Worm (Caenorhabditis elegans) whole organism, L3 larva: Measurements from ENCODE around the gene F35F10.14.

Source experiments
- R02D3.7 ChIP-seq: fragments of 150-350 bp; optimal IDR thresholded peaks from 2 replicates; lab custom pipeline; 2014; ENCODE audit warnings: missing biosample characterization, missing genetic modification characterization
- ZK546.5 ChIP-seq: sonication (generic microtip); optimal IDR thresholded peaks from 2 replicates; lab custom pipeline; 2017; ENCODE audit warnings: missing biosample characterization, missing genetic modification characterization
- ama-1 ChIP-seq: fragments of 150-350 bp; optimal IDR thresholded peaks from 2 replicates; lab custom pipeline; 2018
- ceh-16 ChIP-seq: sonication (generic microtip); optimal IDR thresholded peaks from 2 replicates; lab custom pipeline; 2017; ENCODE audit warnings: missing biosample characterization, missing genetic modification characterization
- ceh-28 ChIP-seq: fragments of 150-350 bp; optimal IDR thresholded peaks from 2 replicates; lab custom pipeline; 2014; ENCODE audit warnings: missing biosample characterization, missing genetic modification reagents, missing genetic modification characterization
- ceh-82 ChIP-seq: fragments of 150-350 bp; optimal IDR thresholded peaks from 2 replicates; lab custom pipeline; 2014; ENCODE audit warnings: missing biosample characterization, missing genetic modification characterization
- daf-12 ChIP-seq: fragments of 150-350 bp; optimal IDR thresholded peaks from 2 replicates; lab custom pipeline; 2014; ENCODE audit warnings: missing biosample characterization, missing genetic modification reagents, missing genetic modification characterization
- egl-27 ChIP-seq: sonication (generic microtip); optimal IDR thresholded peaks from 4 replicates; lab custom pipeline; 2017; ENCODE audit warnings: missing biosample characterization, missing genetic modification reagents, missing genetic modification characterization
- egl-5 ChIP-seq: fragments of 150-350 bp; optimal IDR thresholded peaks from 2 replicates; lab custom pipeline; 2017; ENCODE audit warnings: missing biosample characterization, missing genetic modification reagents, missing genetic modification characterization, inconsistent platforms
- elt-3 ChIP-seq, 3 experiments: fragments of 150-350 bp in 1 of 3; sonication (generic microtip) in 2 of 3; optimal IDR thresholded peaks; 2 replicates in 2 of 3; 4 replicates in 1 of 3; lab custom pipeline; 2014 to 2017; ENCODE audit warnings: missing biosample characterization in 3 of 3, missing genetic modification characterization in 3 of 3
- eor-1 ChIP-seq, 2 experiments: fragments of 150-350 bp; optimal IDR thresholded peaks; 2 replicates each; lab custom pipeline; 2014 to 2018; ENCODE audit warnings: missing biosample characterization in 2 of 2, missing genetic modification characterization in 2 of 2
- fkh-2 ChIP-seq: fragments of 150-350 bp; optimal IDR thresholded peaks from 2 replicates; lab custom pipeline; 2014; ENCODE audit warnings: missing biosample characterization, missing genetic modification reagents, missing genetic modification characterization
- fos-1 ChIP-seq: fragments of 150-350 bp; optimal IDR thresholded peaks from 2 replicates; lab custom pipeline; 2014; ENCODE audit warnings: missing biosample characterization, missing genetic modification characterization
- hmg-11 ChIP-seq: sonication (generic microtip); optimal IDR thresholded peaks from 2 replicates; lab custom pipeline; 2016; ENCODE audit warnings: missing genetic modification characterization, missing compliant biosample characterization
- jun-1 ChIP-seq: fragments of 150-350 bp; optimal IDR thresholded peaks from 2 replicates; lab custom pipeline; 2014; ENCODE audit warnings: missing biosample characterization, missing genetic modification reagents, missing genetic modification characterization
- lin-39 ChIP-seq: fragments of 150-350 bp; optimal IDR thresholded peaks from 2 replicates; lab custom pipeline; 2018; ENCODE audit warnings: missing biosample characterization, missing genetic modification reagents, missing genetic modification characterization
- lsy-12 ChIP-seq: sonication (generic microtip); optimal IDR thresholded peaks from 2 replicates; lab custom pipeline; 2016; ENCODE audit warnings: mild to moderate bottlenecking, missing genetic modification characterization, missing compliant biosample characterization
- mdl-1 ChIP-seq: fragments of 150-350 bp; optimal IDR thresholded peaks from 2 replicates; lab custom pipeline; 2014; ENCODE audit warnings: missing biosample characterization, missing genetic modification characterization
- mml-1 ChIP-seq: fragments of 150-350 bp; sonication (generic microtip); optimal IDR thresholded peaks from 3 replicates; lab custom pipeline; 2014; ENCODE audit warnings: missing biosample characterization, missing genetic modification characterization
- nfya-1 ChIP-seq: sonication (generic microtip); optimal IDR thresholded peaks from 2 replicates; lab custom pipeline; 2017; ENCODE audit warnings: missing genetic modification characterization, mild to moderate bottlenecking, missing compliant biosample characterization, antibody characterized with exemption, moderate library complexity; ENCODE audit not compliant: insufficient read depth
- nhr-11 ChIP-seq: fragments of 150-350 bp; optimal IDR thresholded peaks from 2 replicates; lab custom pipeline; 2014; ENCODE audit warnings: missing biosample characterization, missing genetic modification characterization
- nhr-12 ChIP-seq: fragments of 150-350 bp; optimal IDR thresholded peaks from 2 replicates; lab custom pipeline; 2014; ENCODE audit warnings: missing biosample characterization, missing genetic modification characterization
- nhr-23 ChIP-seq: fragments of 150-350 bp; optimal IDR thresholded peaks from 2 replicates; lab custom pipeline; 2014; ENCODE audit warnings: missing biosample characterization, missing genetic modification reagents, missing genetic modification characterization
- nhr-25 ChIP-seq: sonication (generic microtip); optimal IDR thresholded peaks from 2 replicates; lab custom pipeline; 2017; ENCODE audit warnings: missing biosample characterization, missing genetic modification characterization
- nhr-28 ChIP-seq: fragments of 150-350 bp; optimal IDR thresholded peaks from 2 replicates; lab custom pipeline; 2014; ENCODE audit warnings: missing biosample characterization, missing genetic modification characterization
- nhr-43 ChIP-seq: sonication (generic microtip); optimal IDR thresholded peaks from 2 replicates; lab custom pipeline; 2016; ENCODE audit warnings: mild to moderate bottlenecking, missing genetic modification characterization, missing compliant biosample characterization; ENCODE audit not compliant: poor library complexity, severe bottlenecking
- nhr-67 ChIP-seq: fragments of 150-350 bp; optimal IDR thresholded peaks from 2 replicates; lab custom pipeline; 2014; ENCODE audit warnings: missing biosample characterization, missing genetic modification characterization
- nhr-76 ChIP-seq: fragments of 150-350 bp; sonication (generic microtip); optimal IDR thresholded peaks from 5 replicates; lab custom pipeline; 2014; ENCODE audit warnings: missing biosample characterization, missing genetic modification characterization
- pha-4 ChIP-seq: fragments of 150-350 bp; optimal IDR thresholded peaks from 2 replicates; lab custom pipeline; 2014; ENCODE audit warnings: missing biosample characterization, missing genetic modification reagents, missing genetic modification characterization
- skn-1 ChIP-seq: fragments of 150-350 bp; optimal IDR thresholded peaks from 2 replicates; lab custom pipeline; 2014; ENCODE audit warnings: missing biosample characterization, missing genetic modification characterization
- snpc-4 ChIP-seq: fragments of 150-350 bp; optimal IDR thresholded peaks from 2 replicates; lab custom pipeline; 2014; ENCODE audit warnings: missing biosample characterization, missing genetic modification characterization
- tbx-2 ChIP-seq: sonication (generic microtip); optimal IDR thresholded peaks from 2 replicates; lab custom pipeline; 2016; ENCODE audit warnings: mild to moderate bottlenecking, missing genetic modification characterization, missing compliant biosample characterization
- unc-39 ChIP-seq: sonication (generic microtip); optimal IDR thresholded peaks from 4 replicates; lab custom pipeline; 2017; ENCODE audit warnings: missing biosample characterization, missing genetic modification characterization
- unc-62 ChIP-seq: fragments of 150-350 bp; sonication (generic microtip); optimal IDR thresholded peaks from 4 replicates; lab custom pipeline; 2014; ENCODE audit warnings: missing biosample characterization, missing genetic modification reagents, missing genetic modification characterization
- zag-1 ChIP-seq: fragments of 150-350 bp; optimal IDR thresholded peaks from 2 replicates; lab custom pipeline; 2014; ENCODE audit warnings: missing biosample characterization, missing genetic modification characterization
- ztf-11 ChIP-seq: fragments of 150-350 bp; optimal IDR thresholded peaks from 2 replicates; lab custom pipeline; 2014; ENCODE audit warnings: missing biosample characterization, missing genetic modification characterization
- ztf-4 ChIP-seq: fragments of 150-350 bp; optimal IDR thresholded peaks from 2 replicates; lab custom pipeline; 2014; ENCODE audit warnings: missing biosample characterization, missing genetic modification characterization

F35F10.14 gene

DNA sequence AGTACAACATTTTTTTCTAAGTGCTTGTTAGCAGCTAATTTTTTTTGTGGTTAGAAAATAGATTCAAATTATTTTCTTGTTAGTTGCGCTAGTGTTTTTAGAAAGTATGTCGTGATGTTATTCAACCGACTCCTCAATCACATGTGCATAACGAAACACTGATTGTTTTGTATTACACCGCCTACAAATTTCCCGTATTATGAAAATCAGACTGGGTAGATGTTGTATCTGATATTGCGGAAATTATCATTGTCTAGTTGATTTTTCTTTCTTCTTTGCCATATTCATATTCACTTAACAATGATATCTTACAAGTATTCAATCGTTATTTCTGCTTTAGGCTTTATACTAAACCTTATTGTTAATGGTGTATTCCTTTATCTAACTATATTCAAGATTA, 31.4 kb upstream of the F35F10.14 start, which contains the start of gene str-63:
Gene str-63 (plus strand): TSS at position 301 of the 400 bp plus-strand sequence.
- TF ChIP-seq egl-27 (tag; lab: Kevin White, UChicago) (no peak), ceh-28 (tag; lab: Kevin White, UChicago) (no peak), ztf-4 (no peak), unc-62 (GFP tag; lab: Kevin White, UChicago) (no peak), nhr-12 (tag; lab: Kevin White, UChicago) (no peak), daf-12 (no peak), hmg-11 (tag; lab: Kevin White, UChicago) (no peak), fkh-2 (tag; lab: Kevin White, UChicago) (no peak), jun-1 (tag; lab: Kevin White, UChicago) (no peak), tbx-2 (tag; lab: Kevin White, UChicago) (no peak), snpc-4 (tag; lab: Kevin White, UChicago) (no peak), fos-1 (tag; lab: Kevin White, UChicago) (no peak), unc-39 (no peak), nhr-43 (tag; lab: Kevin White, UChicago) (no peak), zag-1 (tag; lab: Kevin White, UChicago) (no peak), R02D3.7 (tag; lab: Kevin White, UChicago) (no peak), nhr-11 (tag; lab: Kevin White, UChicago) (no peak)

- no peak for TF ChIP-seq mdl-1 (tag; lab: Kevin White, UChicago)
- no peak for TF ChIP-seq ceh-16
- no peak for TF ChIP-seq ama-1 (lab: Kevin White, UChicago)
- TF ChIP-seq lin-39 (tag; lab: Kevin White, UChicago): no peak
- no peak for TF ChIP-seq nhr-11 (tag; lab: Kevin White, UChicago)
- no peak for TF ChIP-seq nfya-1 (tag; lab: Kevin White, UChicago)
- no peak for TF ChIP-seq lsy-12
- no peak for TF ChIP-seq mml-1
- TF ChIP-seq ztf-11: no peak
- TF ChIP-seq ZK546.5: no peak
- no peak for TF ChIP-seq pha-4 (tag; lab: Kevin White, UChicago)
- no peak for TF ChIP-seq ztf-4
- TF ChIP-seq ceh-82 (tag; lab: Kevin White, UChicago): no peak
- TF ChIP-seq fkh-2 (tag; lab: Kevin White, UChicago): no peak
Observed at ce11 chrV:3349877-3350276, 30.0 kb upstream of the F35F10.14 start, which contains the start of gene C17B7.15. Gene C17B7.15 (plus strand): TSS chrV:3350177.

DNA sequence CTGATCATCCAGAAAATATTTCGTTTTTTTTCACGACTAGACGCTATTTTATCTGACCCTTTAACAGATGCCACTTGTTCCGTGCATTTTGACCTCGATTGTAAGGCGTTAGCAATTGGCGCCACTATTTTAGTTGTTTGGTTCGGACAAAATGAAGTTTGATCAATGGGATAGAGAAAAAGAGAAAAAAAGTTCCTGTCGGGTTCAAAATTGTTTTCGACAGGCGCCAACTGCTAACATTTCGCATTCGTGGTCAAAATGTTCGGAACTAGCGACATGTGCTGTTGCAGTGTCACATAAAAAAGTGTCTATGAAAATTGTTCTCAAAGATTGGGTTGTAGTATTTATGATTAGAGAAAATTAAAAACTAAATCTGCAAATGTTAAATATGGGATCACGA, 27.6 kb upstream of the F35F10.14 start:
- no peak for TF ChIP-seq nhr-28 (tag; lab: Kevin White, UChicago)
- TF ChIP-seq, all 47 proteins: peak for 0

DNA sequence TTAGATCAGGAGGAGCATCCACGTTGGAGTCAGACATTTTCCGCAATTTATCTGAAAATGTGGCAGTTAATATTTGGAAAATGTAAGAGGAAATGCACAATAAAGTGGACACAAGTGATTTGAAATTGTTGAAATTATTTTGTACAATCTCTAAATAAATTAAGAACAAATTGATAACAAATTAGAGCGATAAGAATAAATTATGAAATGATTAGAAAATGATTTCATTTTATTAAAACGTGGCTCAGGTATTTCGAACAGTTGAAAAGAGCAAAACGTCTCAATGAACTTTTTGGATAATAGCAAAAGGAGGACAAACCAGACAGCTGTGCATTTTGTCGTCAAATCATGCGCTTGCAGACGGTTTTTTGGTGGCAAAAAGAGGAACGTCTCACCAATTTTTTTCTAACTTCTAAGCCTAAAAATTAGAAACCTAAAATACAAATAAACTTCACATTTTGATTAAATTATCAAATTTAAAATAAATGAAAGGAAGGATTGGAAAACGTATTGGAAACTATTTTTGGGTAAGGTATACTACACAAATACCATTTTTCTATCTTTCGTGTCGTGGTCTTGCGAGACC, 26.6 kb upstream of the F35F10.14 start, which contains the start of gene fbxa-65:
Gene fbxa-65 (minus strand): TSS at position 51 of the 586 bp plus-strand sequence.
- TF ChIP-seq nhr-28 (tag; lab: Kevin White, UChicago) (no peak), ceh-16 (no peak)

DNA sequence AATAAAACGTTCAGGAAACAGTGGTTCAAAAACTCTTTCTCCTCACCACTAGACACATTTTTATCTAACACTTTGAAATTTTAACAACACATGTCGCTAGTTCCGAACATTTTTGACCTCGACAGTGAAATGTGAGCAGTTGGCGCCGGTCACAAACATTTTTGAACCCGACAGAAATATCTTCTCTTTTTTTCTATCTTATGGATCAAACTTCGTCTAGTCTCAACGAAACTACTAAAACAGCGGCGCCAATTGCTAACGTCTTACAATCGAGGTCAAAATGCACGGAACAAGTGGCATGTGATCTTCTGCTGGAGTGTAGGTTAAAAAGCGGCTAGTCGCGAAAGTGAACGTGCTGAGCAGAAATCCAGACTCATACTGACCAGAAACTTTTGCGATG, 24.1 kb upstream of the F35F10.14 start:
- TF ChIP-seq nhr-12 (tag; lab: Kevin White, UChicago) (no peak), ZK546.5 (no peak), eor-1 (tag; optimal IDR thresholded peaks at IDR 0.05; lab: Kevin White, UChicago) (no peak), fkh-2 (tag; lab: Kevin White, UChicago) (no peak), nhr-23 (tag; lab: Kevin White, UChicago) (no peak)

ce11 chrV:3342504-3342903, 22.6 kb upstream of the F35F10.14 start, which contains the start of gene C17B7.3:
Gene C17B7.3 (plus strand): TSS chrV:3342804.
- TF ChIP-seq elt-3 (tag; optimal IDR thresholded peaks at IDR 0.05; lab: Kevin White, UChicago): no peak
- TF ChIP-seq skn-1: no peak
- TF ChIP-seq egl-5 (tag; lab: Kevin White, UChicago): no peak
- TF ChIP-seq egl-27 (tag; lab: Kevin White, UChicago): no peak
- TF ChIP-seq nhr-23 (tag; lab: Kevin White, UChicago): no peak
- no peak for TF ChIP-seq nhr-25 (tag; lab: Kevin White, UChicago)
- TF ChIP-seq nhr-67: no peak
- no peak for TF ChIP-seq ceh-16
- no peak for TF ChIP-seq nhr-76
- TF ChIP-seq nfya-1 (tag; lab: Kevin White, UChicago): no peak
- TF ChIP-seq jun-1 (tag; lab: Kevin White, UChicago): no peak
- TF ChIP-seq pha-4 (tag; lab: Kevin White, UChicago): no peak
